Fruit fly (Drosophila melanogaster): Measurements from ENCODE around the gene CG32277.

Gene CG32277

dm6 chr3L:3194059-3194458, 11.2 kb downstream of the CG32277 start (continued):
- peak; percentile 95 for TF ChIP-seq CG17361 (GFP tag; IDR thresholded peaks at IDR 0.05)
- peak; percentile 75 for TF ChIP-seq psq (GFP tag; optimal IDR thresholded peaks at IDR 0.05)
- TF ChIP-seq Rfx (GFP tag; IDR thresholded peaks at IDR 0.05): peak; percentile 92
- TF ChIP-seq HHEX (GFP tag; optimal IDR thresholded peaks at IDR 0.05): peak; percentile 94
- peak; percentile 89 for TF ChIP-seq ken (GFP tag; IDR thresholded peaks at IDR 0.05)
- peak; percentile 92 for TF ChIP-seq CG7372 (GFP tag; IDR thresholded peaks at IDR 0.05)
- peak; percentile 82 for TF ChIP-seq nerfin-1 (tag; optimal IDR thresholded peaks at IDR 0.05)
- TF ChIP-seq ems (GFP tag; optimal IDR thresholded peaks at IDR 0.05): peak; percentile 63
- TF ChIP-seq CG16779 (GFP tag; IDR thresholded peaks at IDR 0.05): peak; percentile 84; the same call in 1 of the 2 replicates
- peak; percentile 93 for TF ChIP-seq CG12659 (GFP tag; optimal IDR thresholded peaks at IDR 0.05)
- TF ChIP-seq Dip2 (GFP tag; IDR thresholded peaks at IDR 0.05): peak; percentile 43; the same call in 1 of the 2 replicates
- TF ChIP-seq Kr (GFP tag; optimal IDR thresholded peaks at IDR 0.05): no peak
- peak; percentile 91 for TF ChIP-seq Med (GFP tag)
- TF ChIP-seq Neu2 (GFP tag; optimal IDR thresholded peaks at IDR 0.05; ENCODE audit: borderline replicate concordance): no peak
- peak; percentile 95 for TF ChIP-seq gcm (GFP tag; optimal IDR thresholded peaks at IDR 0.05)
- no peak for TF ChIP-seq ab (GFP tag; optimal IDR thresholded peaks at IDR 0.05)
- peak; percentile 90; the same call in 2 of the 3 replicates for TF ChIP-seq CG3726 (GFP tag; IDR thresholded peaks at IDR 0.05)
- TF ChIP-seq bsh (GFP tag; optimal IDR thresholded peaks at IDR 0.05): peak; percentile 96 to 97
- TF ChIP-seq tll (GFP tag; optimal IDR thresholded peaks at IDR 0.05): peak in 1 of 2 experiments; percentile 19
- peak; percentile 59 for TF ChIP-seq CTCF (GFP tag; optimal IDR thresholded peaks at IDR 0.05)
- peak; percentile 79 for TF ChIP-seq ssp (GFP tag; IDR thresholded peaks at IDR 0.05)
- TF ChIP-seq CG9817 (tag; optimal IDR thresholded peaks at IDR 0.05): peak; percentile 82
- no peak for TF ChIP-seq Dll (GFP tag; IDR thresholded peaks at IDR 0.05; ENCODE audit: partially characterized antibody)
- peak; percentile 89 for TF ChIP-seq ac (GFP tag; optimal IDR thresholded peaks at IDR 0.05)
- TF ChIP-seq CG31365 (tag; optimal IDR thresholded peaks at IDR 0.05): peak; percentile 72
- TF ChIP-seq Sry-δ (GFP tag; optimal IDR thresholded peaks at IDR 0.05): peak; percentile 5
- peak; percentile 30 for TF ChIP-seq CG9797 (GFP tag; optimal IDR thresholded peaks at IDR 0.05)
- TF ChIP-seq CG17359 (tag; optimal IDR thresholded peaks at IDR 0.05): peak; percentile 98
- peak; percentile 48 for TF ChIP-seq repo (GFP tag; optimal IDR thresholded peaks at IDR 0.05)
- peak; percentile 13 for TF ChIP-seq CG9609 (GFP tag; optimal IDR thresholded peaks at IDR 0.05)
- peak; percentile 86 for TF ChIP-seq Oaz (GFP tag; IDR thresholded peaks at IDR 0.05)
- TF ChIP-seq CG17802 (tag; optimal IDR thresholded peaks at IDR 0.05): peak; percentile 78
- peak; percentile 78; the same call in 1 of the 2 replicates for TF ChIP-seq dati (GFP tag; IDR thresholded peaks at IDR 0.05)
- peak; percentile 86 for TF ChIP-seq odd (GFP tag; optimal IDR thresholded peaks at IDR 0.05)
- peak; percentile 90 for TF ChIP-seq peb (GFP tag; IDR thresholded peaks at IDR 0.05)
- peak; percentile 91 for TF ChIP-seq grau (tag; optimal IDR thresholded peaks at IDR 0.05)
- TF ChIP-seq lilli (GFP tag; optimal IDR thresholded peaks at IDR 0.05): peak; percentile 81
- TF ChIP-seq CG9876 (GFP tag; optimal IDR thresholded peaks at IDR 0.05): no peak
- TF ChIP-seq Doc2 (GFP tag; IDR thresholded peaks at IDR 0.05): peak; percentile 73
- TF ChIP-seq CG17612 (GFP tag; IDR thresholded peaks at IDR 0.05): peak; percentile 70
- peak; percentile 68 for TF ChIP-seq trh (GFP tag; optimal IDR thresholded peaks at IDR 0.05)
- peak; percentile 74 for TF ChIP-seq YL-1 (GFP tag; optimal IDR thresholded peaks at IDR 0.05)
- peak; percentile 92 for TF ChIP-seq CG7271 (tag; optimal IDR thresholded peaks at IDR 0.05)
- TF ChIP-seq CG12236 (GFP tag; optimal IDR thresholded peaks at IDR 0.05): no peak
- TF ChIP-seq cato (GFP tag; optimal IDR thresholded peaks at IDR 0.05; ENCODE audit: borderline replicate concordance): peak; percentile 66
- peak; percentile 76 for TF ChIP-seq CG10321 (GFP tag; IDR thresholded peaks at IDR 0.05)
- TF ChIP-seq Doc3 (GFP tag; IDR thresholded peaks at IDR 0.05; ENCODE audit: partially characterized antibody): no peak
- TF ChIP-seq CG12744 (GFP tag; optimal IDR thresholded peaks at IDR 0.05): peak; percentile 3
- TF ChIP-seq gt (GFP tag; IDR thresholded peaks at IDR 0.05): peak; percentile 78
- TF ChIP-seq phol (tag; optimal IDR thresholded peaks at IDR 0.05): peak; percentile 92
- peak; percentile 89 for TF ChIP-seq CG13894 (tag; optimal IDR thresholded peaks at IDR 0.05)

Data from whole organism, embryonic.